Worm (Caenorhabditis elegans): Measurements from ENCODE around the gene T19A5.3.

DNA sequence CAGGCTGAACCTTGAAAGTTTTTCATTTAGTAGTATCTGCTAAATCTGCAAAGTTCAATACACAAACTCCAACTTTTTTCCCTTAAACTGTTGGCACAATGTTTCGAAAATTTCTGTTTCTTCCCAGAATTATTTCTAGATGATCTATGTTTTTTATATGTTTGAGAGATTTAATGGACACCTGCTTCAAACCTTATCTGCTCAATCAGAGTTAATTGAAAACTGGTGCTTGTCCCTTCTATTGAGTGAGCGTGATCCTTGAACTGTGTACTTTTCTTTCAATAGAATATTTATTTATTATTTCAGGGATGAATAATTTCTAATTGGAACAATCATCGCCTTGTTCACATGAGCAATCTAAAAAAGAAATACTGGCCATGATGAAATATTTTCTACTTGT is 45.1 kb downstream of the T19A5.3 start, which contains the start of gene frpr-13:
- TF ChIP-seq aly-1 (tag; optimal IDR thresholded peaks at IDR 0.05) (no peak), ceh-36 (tag; optimal IDR thresholded peaks at IDR 0.05) (no peak), ama-1 (optimal IDR thresholded peaks at IDR 0.05) (peak; percentile 54), scrt-1 (GFP tag; IDR thresholded peaks at IDR 0.05) (no peak), hmg-4 (GFP tag; optimal IDR thresholded peaks at IDR 0.05) (no peak), flt-1 (GFP tag; IDR thresholded peaks at IDR 0.05) (no peak), tbx-11 (GFP tag; IDR thresholded peaks at IDR 0.05) (no peak)
